Fruit fly (Drosophila melanogaster) whole organism, adult: ENCODE data around the gene SmydA-2.

ENCODE experiments used
- CG11617 ChIP-seq: fragments of 200-800 bp; sonication (Bioruptor generic); optimal IDR thresholded peaks from 2 replicates; lab custom pipeline; 2017; ENCODE audit warnings: mild to moderate bottlenecking, missing biosample characterization, missing genetic modification reagents, missing genetic modification characterization
- CG12768 ChIP-seq: fragments of 200-800 bp; sonication (Bioruptor generic); optimal IDR thresholded peaks from 2 replicates; lab custom pipeline; 2017; ENCODE audit warnings: missing biosample characterization, missing genetic modification characterization, mild to moderate bottlenecking, moderate library complexity, missing genetic modification reagents
- CG1620 ChIP-seq: fragments of 200-800 bp; sonication (Bioruptor generic); optimal IDR thresholded peaks from 2 replicates; lab custom pipeline; 2016; ENCODE audit warnings: missing biosample characterization, missing genetic modification characterization
- Clk ChIP-seq: fragments of 200-800 bp; sonication (Bioruptor generic); optimal IDR thresholded peaks from 2 replicates; lab custom pipeline; 2017; ENCODE audit warnings: missing biosample characterization, missing genetic modification characterization
- cnc ChIP-seq, 2 experiments: fragments of >200 bp; optimal IDR thresholded peaks; 2 replicates each; lab custom pipeline; 2017
- toe ChIP-seq: fragments of 200-800 bp; sonication (Bioruptor generic); optimal IDR thresholded peaks from 2 replicates; lab custom pipeline; 2016; ENCODE audit warnings: missing biosample characterization, missing genetic modification characterization

- TF ChIP-seq CG11617 (GFP tag; lab: Kevin White, UChicago) (no peak), cnc (optimal IDR thresholded peaks at IDR 0.05; lab: Kevin White, UChicago) (no peak), CG12768 (GFP tag; lab: Kevin White, UChicago) (no peak), Clk (GFP tag; lab: Kevin White, UChicago) (no peak), toe (GFP tag; lab: Kevin White, UChicago) (no peak), CG1620 (GFP tag; lab: Kevin White, UChicago) (no peak)
Measured at dm6 chr3L:18994505-18994969, 8.5 kb downstream of the SmydA-2 start.
